Worm (Caenorhabditis elegans) whole organism, L3 larva: ENCODE data around the gene bbln-1.

Experiments used
- egl-27 ChIP-seq: sonication (generic microtip); optimal IDR thresholded peaks from 4 replicates; lab custom pipeline; 2017; ENCODE audit warnings: missing biosample characterization, missing genetic modification reagents, missing genetic modification characterization
- egl-5 ChIP-seq: fragments of 150-350 bp; optimal IDR thresholded peaks from 2 replicates; lab custom pipeline; 2017; ENCODE audit warnings: missing biosample characterization, missing genetic modification reagents, missing genetic modification characterization, inconsistent platforms
- jun-1 ChIP-seq: fragments of 150-350 bp; optimal IDR thresholded peaks from 2 replicates; lab custom pipeline; 2014; ENCODE audit warnings: missing biosample characterization, missing genetic modification reagents, missing genetic modification characterization
- lin-39 ChIP-seq: fragments of 150-350 bp; optimal IDR thresholded peaks from 2 replicates; lab custom pipeline; 2018; ENCODE audit warnings: missing biosample characterization, missing genetic modification reagents, missing genetic modification characterization
- nfya-1 ChIP-seq: sonication (generic microtip); optimal IDR thresholded peaks from 2 replicates; lab custom pipeline; 2017; ENCODE audit warnings: missing genetic modification characterization, mild to moderate bottlenecking, missing compliant biosample characterization, antibody characterized with exemption, moderate library complexity; ENCODE audit not compliant: insufficient read depth
- nhr-76 ChIP-seq: fragments of 150-350 bp; sonication (generic microtip); optimal IDR thresholded peaks from 5 replicates; lab custom pipeline; 2014; ENCODE audit warnings: missing biosample characterization, missing genetic modification characterization
- pqm-1 ChIP-seq: fragments of 150-350 bp; optimal IDR thresholded peaks from 2 replicates; lab custom pipeline; 2017; ENCODE audit warnings: missing biosample characterization, missing genetic modification characterization, inconsistent platforms
- ztf-11 ChIP-seq: fragments of 150-350 bp; optimal IDR thresholded peaks from 2 replicates; lab custom pipeline; 2014; ENCODE audit warnings: missing biosample characterization, missing genetic modification characterization
- ztf-4 ChIP-seq: fragments of 150-350 bp; optimal IDR thresholded peaks from 2 replicates; lab custom pipeline; 2014; ENCODE audit warnings: missing biosample characterization, missing genetic modification characterization

DNA sequence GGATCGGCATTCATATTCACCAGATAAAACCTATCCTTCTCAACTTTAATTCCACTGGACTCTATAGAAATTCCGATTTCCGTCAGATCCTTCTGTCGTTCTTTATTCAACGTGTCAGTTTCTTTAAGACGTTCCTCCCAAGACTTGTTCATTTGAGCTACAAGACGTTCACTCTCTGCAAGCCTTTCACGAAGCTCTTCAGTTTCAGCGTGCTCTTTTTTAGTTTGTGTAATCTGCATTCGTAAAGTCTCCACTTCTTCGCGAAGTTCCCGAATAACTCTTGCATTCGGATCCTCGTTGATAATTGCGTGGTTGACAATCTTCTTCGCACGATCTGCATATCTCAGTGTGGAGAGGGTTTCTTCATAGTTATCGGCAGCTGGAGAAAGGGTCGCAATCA lies 24.5 kb upstream of the bbln-1 start:
- TF ChIP-seq nhr-76 = no peak
- TF ChIP-seq ztf-4 = no peak
- no peak for TF ChIP-seq egl-5
- no peak for TF ChIP-seq egl-27
- no peak for TF ChIP-seq nfya-1
- no peak for TF ChIP-seq pqm-1 (tag; lab: Kevin White, UChicago)
- TF ChIP-seq ztf-11 (tag; lab: Kevin White, UChicago) = no peak
- TF ChIP-seq jun-1 (tag; lab: Kevin White, UChicago) = no peak
- TF ChIP-seq lin-39 = no peak
